Worm (Caenorhabditis elegans): Measurements from ENCODE around the gene F36H9.1.

F36H9.1 gene

DNA sequence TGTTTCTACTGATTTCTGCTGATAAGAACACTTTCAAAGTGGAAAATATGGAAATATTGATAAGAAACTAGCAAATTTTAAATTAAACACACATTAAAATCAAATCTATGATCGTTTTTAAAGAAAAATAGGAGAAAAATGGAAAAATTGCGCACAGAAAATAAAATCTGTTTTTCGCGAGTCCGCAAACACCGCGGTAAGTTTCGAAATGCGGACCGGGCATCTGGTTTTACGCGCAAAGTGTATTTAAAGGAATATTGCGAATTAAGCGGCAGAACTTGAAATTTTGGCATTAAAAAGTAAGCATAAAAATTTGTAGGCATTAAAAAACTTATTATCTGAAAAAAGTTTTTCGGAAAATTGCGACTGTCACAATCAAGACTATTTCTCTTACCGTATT, 21.2 kb upstream of the F36H9.1 start (continued):
- no peak for TF ChIP-seq alr-1 (tag; optimal IDR thresholded peaks at IDR 0.05; ENCODE audit: borderline replicate concordance)
- no peak for TF ChIP-seq nhr-85 (tag)
- TF ChIP-seq jun-1 (tag; optimal IDR thresholded peaks at IDR 0.05), result no peak
- no peak for TF ChIP-seq pax-3 (tag; optimal IDR thresholded peaks at IDR 0.05)
- TF ChIP-seq vab-15 (tag; optimal IDR thresholded peaks at IDR 0.05), result no peak
- TF ChIP-seq C16A3.4 (tag; optimal IDR thresholded peaks at IDR 0.05), result no peak
- no peak for TF ChIP-seq grh-1 (GFP tag; IDR thresholded peaks at IDR 0.05)
- TF ChIP-seq lin-15B (tag; optimal IDR thresholded peaks at IDR 0.05), result no peak
- TF ChIP-seq mep-1 (tag; optimal IDR thresholded peaks at IDR 0.05), result peak; percentile 25
- TF ChIP-seq nhr-84 (tag; optimal IDR thresholded peaks at IDR 0.05), result no peak
- TF ChIP-seq fos-1 (tag; optimal IDR thresholded peaks at IDR 0.05), result no peak
- no peak for TF ChIP-seq sup-37 (GFP tag; optimal IDR thresholded peaks at IDR 0.05)
- TF ChIP-seq skn-1 (tag; optimal IDR thresholded peaks at IDR 0.05), result no peak
- peak in 1 of 2 experiments; percentile 3 for TF ChIP-seq lin-35 (GFP tag; optimal IDR thresholded peaks at IDR 0.05)
- TF ChIP-seq lin-13 (GFP tag; optimal IDR thresholded peaks at IDR 0.05), result no peak
- TF ChIP-seq hlh-4 (tag; optimal IDR thresholded peaks at IDR 0.05), result no peak
- TF ChIP-seq swsn-7 (tag; optimal IDR thresholded peaks at IDR 0.05), result no peak
- no peak for TF ChIP-seq fkh-8 (tag; optimal IDR thresholded peaks at IDR 0.05)
- TF ChIP-seq pag-3 (tag; optimal IDR thresholded peaks at IDR 0.05; ENCODE audit: borderline replicate concordance, insufficient read depth), result no peak
- TF ChIP-seq nhr-47 (tag; optimal IDR thresholded peaks at IDR 0.05), result no peak
- TF ChIP-seq efl-3 (GFP tag; optimal IDR thresholded peaks at IDR 0.05), result no peak
- TF ChIP-seq unc-98 (GFP tag; IDR thresholded peaks at IDR 0.05), result no peak
- TF ChIP-seq tbx-2 (tag; optimal IDR thresholded peaks at IDR 0.05), result no peak
- no peak for TF ChIP-seq ceh-8 (GFP tag; optimal IDR thresholded peaks at IDR 0.05)
- TF ChIP-seq nhr-71 (tag; optimal IDR thresholded peaks at IDR 0.05), result peak; percentile 11
- TF ChIP-seq lsy-2 (tag; optimal IDR thresholded peaks at IDR 0.05), result peak; percentile 11 to 29
- no peak for TF ChIP-seq ama-1 (optimal IDR thresholded peaks at IDR 0.05)
- no peak for TF ChIP-seq rnt-1 (tag; optimal IDR thresholded peaks at IDR 0.05)
- no peak for TF ChIP-seq mdl-1 (tag; optimal IDR thresholded peaks at IDR 0.05)
- TF ChIP-seq unc-30 (tag; optimal IDR thresholded peaks at IDR 0.05), result no peak
- TF ChIP-seq elt-2 (tag; optimal IDR thresholded peaks at IDR 0.05), result no peak
- no peak for TF ChIP-seq zip-4 (GFP tag; optimal IDR thresholded peaks at IDR 0.05)
- TF ChIP-seq C34B4.2 (tag; optimal IDR thresholded peaks at IDR 0.05), result no peak
- TF ChIP-seq hpl-2 (GFP tag; optimal IDR thresholded peaks at IDR 0.05), result no peak
- TF ChIP-seq lin-14 (GFP tag; optimal IDR thresholded peaks at IDR 0.05), result peak; percentile 18
- no peak for TF ChIP-seq hlh-17 (GFP tag; optimal IDR thresholded peaks at IDR 0.05; ENCODE audit: borderline replicate concordance)
- no peak for TF ChIP-seq aha-1 (tag; optimal IDR thresholded peaks at IDR 0.05)
- peak in 2 of 3 experiments; percentile 24 to 35 for TF ChIP-seq dpl-1 (GFP tag; optimal IDR thresholded peaks at IDR 0.05)
- TF ChIP-seq unc-130 (tag; optimal IDR thresholded peaks at IDR 0.05), result peak; percentile 11

DNA sequence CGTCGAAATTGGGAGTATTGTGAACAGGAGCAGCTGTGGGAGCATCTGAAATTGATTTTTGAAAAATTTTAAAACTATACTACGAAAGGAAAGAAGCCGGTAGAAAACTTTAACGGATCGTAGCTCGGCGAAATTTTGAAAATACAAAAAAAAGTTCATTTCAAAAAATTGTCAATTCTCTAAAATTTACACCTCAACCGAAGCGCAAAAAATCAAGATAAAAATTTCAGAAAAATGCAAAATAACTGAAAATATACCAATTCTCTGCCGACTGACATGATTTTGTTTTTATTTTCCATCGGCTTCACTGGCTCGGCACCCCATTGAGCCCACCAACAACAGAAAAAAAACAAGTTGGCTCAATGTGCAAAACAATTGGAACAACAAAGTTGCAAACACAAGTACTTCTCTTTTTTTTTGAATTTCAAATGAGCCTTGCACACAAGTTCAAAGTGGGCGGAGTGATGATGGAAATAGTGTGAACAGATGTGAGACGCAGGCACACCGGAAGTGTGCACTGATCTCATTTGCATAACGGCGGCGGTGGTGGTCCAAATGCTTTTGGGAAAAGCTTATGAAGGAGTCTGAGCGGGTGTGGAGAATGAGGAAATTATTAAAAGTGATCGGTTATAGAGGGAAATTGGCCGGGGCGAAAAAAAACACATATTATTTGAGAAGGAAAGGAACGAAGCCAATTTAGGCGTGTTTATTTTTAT, 19.3 kb upstream of the F36H9.1 start, which contains the start of gene F36H9.7:
Gene F36H9.7, minus strand, starts transcription at position 51 of the 716 bp plus-strand sequence.
- TF ChIP-seq dsc-1 (tag; optimal IDR thresholded peaks at IDR 0.05), result no peak
- peak; percentile 36 for TF ChIP-seq lin-14 (GFP tag; optimal IDR thresholded peaks at IDR 0.05)

Measured in whole organism, L1 larva.